Fruit fly (Drosophila melanogaster) whole organism, embryonic: Measurements from ENCODE around the gene Pex11c.

Source experiments
- Aef1 ChIP-seq: fragments of 200-800 bp; sonication (Bioruptor generic); IDR thresholded peaks from 3 replicates; pipeline ENCODE4 v1.3.6; 2022; ENCODE audit warnings: missing biosample characterization, missing genetic modification characterization
- CG10267 ChIP-seq: fragments of 200-800 bp; sonication (Bioruptor generic); optimal IDR thresholded peaks from 2 replicates; lab custom pipeline; 2018; ENCODE audit warnings: missing biosample characterization, mild to moderate bottlenecking, missing genetic modification characterization, moderate library complexity
- CG10979 ChIP-seq: fragments of 200-800 bp; sonication (Bioruptor generic); optimal IDR thresholded peaks from 2 replicates; lab custom pipeline; 2018; ENCODE audit warnings: missing biosample characterization, mild to moderate bottlenecking, missing genetic modification characterization, moderate library complexity
- CG11456 ChIP-seq: fragments of 200-800 bp; sonication (Bioruptor generic); IDR thresholded peaks from 3 replicates; pipeline ENCODE4 v1.3.6; 2022; ENCODE audit warnings: missing biosample characterization, missing genetic modification characterization
- CG14050 ChIP-seq: fragments of 200-800 bp; sonication (Bioruptor generic); IDR thresholded peaks from 3 replicates; pipeline ENCODE4 v1.3.6; 2022; ENCODE audit warnings: missing biosample characterization, missing genetic modification characterization
- CG18599 ChIP-seq: fragments of 200-800 bp; sonication (Bioruptor generic); optimal IDR thresholded peaks from 3 replicates; lab custom pipeline; 2017; ENCODE audit warnings: missing biosample characterization, missing genetic modification characterization, mild to moderate bottlenecking, moderate library complexity, missing genetic modification reagents
- CG30020 ChIP-seq: fragments of 200-800 bp; optimal IDR thresholded peaks from 2 replicates; lab custom pipeline; 2019; ENCODE audit warnings: missing biosample characterization, mild to moderate bottlenecking, missing genetic modification characterization, moderate library complexity
- CG31441 ChIP-seq: fragments of 200-800 bp; sonication (Bioruptor generic); IDR thresholded peaks from 2 replicates; pipeline ENCODE4 v1.3.6; 2022; ENCODE audit warnings: missing biosample characterization, missing genetic modification characterization
- CG32767 ChIP-seq: fragments of 200-800 bp; sonication (Bioruptor generic); IDR thresholded peaks from 2 replicates; pipeline ENCODE4 v1.3.6; 2022; ENCODE audit warnings: missing biosample characterization, missing genetic modification characterization
- CG34224 ChIP-seq: fragments of 200-800 bp; sonication (Bioruptor generic); IDR thresholded peaks from 3 replicates; pipeline ENCODE4 v1.3.6; 2022; ENCODE audit warnings: missing biosample characterization, missing genetic modification characterization; ENCODE audit not compliant: partially characterized antibody
- CG34376 ChIP-seq: fragments of 200-800 bp; sonication (Bioruptor generic); optimal IDR thresholded peaks from 2 replicates; lab custom pipeline; 2018; ENCODE audit warnings: missing biosample characterization, mild to moderate bottlenecking, missing genetic modification characterization
- CG3995 ChIP-seq: fragments of 200-800 bp; sonication (Bioruptor generic); optimal IDR thresholded peaks from 3 replicates; lab custom pipeline; 2016; ENCODE audit warnings: missing biosample characterization, missing genetic modification characterization
- CG6654 ChIP-seq: fragments of 200-800 bp; sonication (Bioruptor generic); optimal IDR thresholded peaks from 2 replicates; lab custom pipeline; 2017; ENCODE audit warnings: missing biosample characterization, mild to moderate bottlenecking, missing genetic modification characterization
- CG7271 ChIP-seq: fragments of 200-800 bp; sonication (Bioruptor generic); optimal IDR thresholded peaks from 2 replicates; lab custom pipeline; 2018; ENCODE audit warnings: missing biosample characterization, mild to moderate bottlenecking, missing genetic modification characterization, moderate library complexity
- CG7928 ChIP-seq: fragments of 200-800 bp; sonication (Bioruptor generic); optimal IDR thresholded peaks from 2 replicates; lab custom pipeline; 2017; ENCODE audit warnings: missing biosample characterization, mild to moderate bottlenecking, missing genetic modification characterization
- CG8924 ChIP-seq: fragments of 200-800 bp; optimal IDR thresholded peaks from 3 replicates; lab custom pipeline; 2019; ENCODE audit warnings: missing biosample characterization, mild to moderate bottlenecking, missing genetic modification characterization, moderate library complexity
- CG9437 ChIP-seq: fragments of 200-800 bp; sonication (Bioruptor generic); optimal IDR thresholded peaks from 2 replicates; lab custom pipeline; 2018; ENCODE audit warnings: missing biosample characterization, mild to moderate bottlenecking, missing genetic modification characterization
- CG9797 ChIP-seq: fragments of 200-800 bp; sonication (Bioruptor generic); optimal IDR thresholded peaks from 3 replicates; lab custom pipeline; 2018; ENCODE audit warnings: missing biosample characterization, mild to moderate bottlenecking, missing genetic modification characterization
- CTCF ChIP-seq: fragments of 200-800 bp; sonication (Bioruptor generic); optimal IDR thresholded peaks from 2 replicates; lab custom pipeline; 2017; ENCODE audit warnings: missing biosample characterization, mild to moderate bottlenecking, missing genetic modification characterization, moderate library complexity
- CrebB ChIP-seq: fragments of 200-800 bp; sonication (Bioruptor generic); optimal IDR thresholded peaks from 3 replicates; lab custom pipeline; 2018; ENCODE audit warnings: missing biosample characterization, mild to moderate bottlenecking, missing genetic modification characterization
- HmgZ ChIP-seq: fragments of 200-800 bp; sonication (Bioruptor generic); optimal IDR thresholded peaks from 2 replicates; lab custom pipeline; 2018; ENCODE audit warnings: missing biosample characterization, mild to moderate bottlenecking, missing genetic modification characterization
- Hr3 ChIP-seq: fragments of 200-800 bp; sonication (Bioruptor generic); optimal IDR thresholded peaks from 3 replicates; lab custom pipeline; 2016; ENCODE audit warnings: missing biosample characterization, missing genetic modification characterization
- Kr ChIP-seq: fragments of 200-800 bp; sonication (Bioruptor generic); optimal IDR thresholded peaks from 2 replicates; lab custom pipeline; 2017; ENCODE audit warnings: missing biosample characterization, mild to moderate bottlenecking, missing genetic modification characterization
- NC2β ChIP-seq: fragments of 200-800 bp; sonication (Bioruptor generic); optimal IDR thresholded peaks from 2 replicates; lab custom pipeline; 2016; ENCODE audit warnings: missing biosample characterization, missing genetic modification characterization
- Nf-YB ChIP-seq: fragments of 200-800 bp; sonication (Bioruptor generic); optimal IDR thresholded peaks from 3 replicates; lab custom pipeline; 2019; ENCODE audit warnings: missing biosample characterization, mild to moderate bottlenecking, missing genetic modification characterization, moderate library complexity
- Scr ChIP-seq: fragments of 200-800 bp; sonication (Bioruptor generic); IDR thresholded peaks from 2 replicates; pipeline ENCODE4 v1.3.6; 2022; ENCODE audit warnings: missing biosample characterization, missing genetic modification characterization; ENCODE audit not compliant: partially characterized antibody
- Six4 ChIP-seq: fragments of 200-800 bp; sonication (Bioruptor generic); optimal IDR thresholded peaks from 2 replicates; lab custom pipeline; 2016; ENCODE audit warnings: missing biosample characterization, missing genetic modification characterization
- ab ChIP-seq: fragments of 200-800 bp; sonication (Bioruptor generic); optimal IDR thresholded peaks from 2 replicates; lab custom pipeline; 2016; ENCODE audit warnings: missing biosample characterization, missing genetic modification characterization
- ato ChIP-seq: fragments of 200-800 bp; sonication (Bioruptor generic); IDR thresholded peaks from 2 replicates; pipeline ENCODE4 v1.3.6; 2022; ENCODE audit warnings: missing biosample characterization, missing genetic modification characterization; ENCODE audit not compliant: partially characterized antibody
- az2 ChIP-seq: fragments of 200-800 bp; sonication (Bioruptor generic); optimal IDR thresholded peaks from 3 replicates; lab custom pipeline; 2016; ENCODE audit warnings: missing biosample characterization, missing genetic modification characterization
- caup ChIP-seq: fragments of 200-800 bp; sonication (Bioruptor generic); optimal IDR thresholded peaks from 3 replicates; lab custom pipeline; 2017; ENCODE audit warnings: missing biosample characterization, mild to moderate bottlenecking, missing genetic modification characterization, moderate library complexity; ENCODE audit not compliant: severe bottlenecking
- cg ChIP-seq: fragments of 200-800 bp; sonication (Bioruptor generic); optimal IDR thresholded peaks from 3 replicates; lab custom pipeline; 2019; ENCODE audit warnings: missing biosample characterization, mild to moderate bottlenecking, missing genetic modification characterization, moderate library complexity
- cwo ChIP-seq: fragments of 200-800 bp; sonication (Bioruptor generic); optimal IDR thresholded peaks from 3 replicates; lab custom pipeline; 2017; ENCODE audit warnings: missing biosample characterization, missing genetic modification characterization, mild to moderate bottlenecking, moderate library complexity, missing genetic modification reagents
- disco-r ChIP-seq: fragments of 200-800 bp; sonication (Bioruptor generic); optimal IDR thresholded peaks from 2 replicates; lab custom pipeline; 2016; ENCODE audit warnings: missing biosample characterization, missing genetic modification characterization
- dpn ChIP-seq, 2 experiments: fragments of 200-800 bp; sonication (Bioruptor generic); optimal IDR thresholded peaks; 3 replicates each; lab custom pipeline; 2016; ENCODE audit warnings: missing biosample characterization in 2 of 2, missing genetic modification characterization in 2 of 2
- dysf ChIP-seq: fragments of 200-800 bp; sonication (Bioruptor generic); IDR thresholded peaks from 3 replicates; pipeline ENCODE4 v1.3.6; 2022; ENCODE audit warnings: missing biosample characterization, missing genetic modification characterization
- en ChIP-seq: fragments of 200-800 bp; sonication (Bioruptor generic); optimal IDR thresholded peaks from 2 replicates; lab custom pipeline; 2016; ENCODE audit warnings: missing biosample characterization, missing genetic modification characterization
- ewg ChIP-seq: fragments of 200-800 bp; sonication (Bioruptor generic); optimal IDR thresholded peaks from 3 replicates; lab custom pipeline; 2017; ENCODE audit warnings: mild to moderate bottlenecking, missing biosample characterization, missing genetic modification reagents, missing genetic modification characterization
- fd64A ChIP-seq: fragments of 200-800 bp; sonication (Bioruptor generic); optimal IDR thresholded peaks from 3 replicates; lab custom pipeline; 2018; ENCODE audit warnings: missing biosample characterization, mild to moderate bottlenecking, missing genetic modification characterization
- ftz-f1 ChIP-seq: fragments of 200-800 bp; sonication (Bioruptor generic); optimal IDR thresholded peaks from 2 replicates; lab custom pipeline; 2016; ENCODE audit warnings: missing biosample characterization, missing genetic modification characterization
- gce ChIP-seq: fragments of 200-800 bp; sonication (Bioruptor generic); IDR thresholded peaks from 3 replicates; pipeline ENCODE4 v1.3.6; 2022; ENCODE audit warnings: missing biosample characterization, missing genetic modification characterization
- gt ChIP-seq: fragments of 200-800 bp; sonication (Bioruptor generic); IDR thresholded peaks from 2 replicates; pipeline ENCODE4 v1.3.6; 2022; ENCODE audit warnings: missing biosample characterization, missing genetic modification characterization
- knrl ChIP-seq: fragments of 200-800 bp; sonication (Bioruptor generic); IDR thresholded peaks from 3 replicates; pipeline ENCODE4 v1.3.6; 2022; ENCODE audit warnings: missing biosample characterization, missing genetic modification characterization; ENCODE audit not compliant: partially characterized antibody
- mam ChIP-seq: fragments of 200-800 bp; sonication (Bioruptor generic); optimal IDR thresholded peaks from 3 replicates; lab custom pipeline; 2016; ENCODE audit warnings: missing biosample characterization, missing genetic modification characterization
- sd ChIP-seq: fragments of 200-800 bp; sonication (Bioruptor generic); optimal IDR thresholded peaks from 3 replicates; lab custom pipeline; 2018; ENCODE audit warnings: missing biosample characterization, mild to moderate bottlenecking, missing genetic modification characterization, moderate library complexity
- sisA ChIP-seq: fragments of 200-800 bp; sonication (Bioruptor generic); IDR thresholded peaks from 2 replicates; pipeline ENCODE4 v1.3.6; 2022; ENCODE audit warnings: missing biosample characterization, missing genetic modification characterization
- slbo ChIP-seq: fragments of 200-800 bp; sonication (Bioruptor generic); IDR thresholded peaks from 2 replicates; pipeline ENCODE4 v1.3.6; 2022; ENCODE audit warnings: missing biosample characterization, missing genetic modification characterization
- slou ChIP-seq: fragments of 200-800 bp; sonication (Bioruptor generic); optimal IDR thresholded peaks from 3 replicates; lab custom pipeline; 2016; ENCODE audit warnings: missing biosample characterization, missing genetic modification characterization
- slp2 ChIP-seq: fragments of 200-800 bp; sonication (Bioruptor generic); optimal IDR thresholded peaks from 2 replicates; lab custom pipeline; 2016; ENCODE audit warnings: missing biosample characterization, missing genetic modification characterization
- twi ChIP-seq: fragments of 200-800 bp; optimal IDR thresholded peaks from 2 replicates; lab custom pipeline; 2019; ENCODE audit warnings: missing biosample characterization, mild to moderate bottlenecking, missing genetic modification characterization, moderate library complexity
- vnd ChIP-seq: fragments of 200-800 bp; sonication (Bioruptor generic); IDR thresholded peaks from 3 replicates; pipeline ENCODE4 v1.3.6; 2022; ENCODE audit warnings: missing biosample characterization, missing genetic modification characterization; ENCODE audit not compliant: partially characterized antibody

The Pex11c gene

DNA sequence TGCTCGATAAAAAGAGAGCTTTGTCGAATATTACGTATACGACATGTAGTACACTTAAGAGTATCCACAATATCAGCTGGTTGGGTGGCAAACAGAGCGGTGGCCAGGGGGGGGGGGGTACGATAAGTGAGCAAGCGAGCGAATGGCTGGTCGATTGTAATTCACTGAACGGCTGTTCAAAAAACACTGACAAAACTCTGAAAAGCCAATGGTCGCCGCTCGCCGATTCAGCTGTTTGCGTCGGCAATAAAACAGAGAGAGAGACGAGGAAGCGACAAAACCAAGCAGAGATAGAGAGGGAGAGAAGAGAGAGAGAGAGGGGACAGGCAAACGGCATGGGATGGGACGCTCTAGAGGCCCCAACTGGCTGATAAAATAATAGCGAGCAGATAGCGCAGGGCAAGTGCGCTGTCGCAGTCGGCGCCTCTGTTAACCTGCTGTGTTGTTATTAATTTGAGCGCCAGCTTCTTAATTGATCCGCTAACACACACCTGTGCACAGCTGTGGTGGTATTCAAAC, 31.6 kb upstream of the Pex11c start, which contains the start of gene cnc (continued):
- TF ChIP-seq cwo (GFP tag; lab: Kevin White, UChicago) (peak; percentile 35), CG3995 (no peak), Aef1 (GFP tag; lab: Robert Waterston, UW) (no peak), knrl (0 out of 3 replicates have a peak, but pooled peaks have one; percentile 17), ftz-f1 (GFP tag; lab: Kevin White, UChicago) (peak; percentile 40), CG14050 (GFP tag; lab: Robert Waterston, UW) (no peak), Kr (GFP tag; lab: Kevin White, UChicago) (no peak), disco-r (GFP tag; lab: Kevin White, UChicago) (peak; percentile 1), CG34224 (peak; percentile 63; the same call in 2 of the 3 replicates), dpn (GFP tag; optimal IDR thresholded peaks at IDR 0.05; lab: Kevin White, UChicago) (no peak), CG7271 (tag; lab: Kevin White, UChicago) (no peak), ab (no peak), en (no peak), HmgZ (tag; lab: Kevin White, UChicago) (peak; percentile 51), CG31441 (GFP tag; lab: Robert Waterston, UW) (no peak; the same call in 1 of the 2 replicates), CG18599 (GFP tag; lab: Kevin White, UChicago) (peak; percentile 46), slp2 (no peak), NC2β (GFP tag; lab: Kevin White, UChicago) (no peak), ewg (GFP tag; lab: Kevin White, UChicago) (no peak), sisA (GFP tag; lab: Robert Waterston, UW) (no peak), ato (GFP tag; lab: Robert Waterston, UW) (no peak), sd (peak; percentile 72), slbo (GFP tag; lab: Robert Waterston, UW) (peak; percentile 27; the same call in 1 of the 2 replicates), Nf-YB (GFP tag; lab: Kevin White, UChicago) (peak; percentile 65), CG32767 (GFP tag; lab: Robert Waterston, UW) (no peak), CG30020 (tag; lab: Kevin White, UChicago) (no peak), CG8924 (no peak), Six4 (no peak), CG10267 (tag; lab: Kevin White, UChicago) (no peak), vnd (no peak), cg (no peak), CG34376 (GFP tag; lab: Kevin White, UChicago) (peak; percentile 92), CG10979 (tag; lab: Kevin White, UChicago) (peak; percentile 27), CrebB (tag; lab: Kevin White, UChicago) (no peak), CG11456 (GFP tag; lab: Robert Waterston, UW) (no peak), CG6654 (GFP tag; lab: Kevin White, UChicago) (no peak), az2 (GFP tag; lab: Kevin White, UChicago) (no peak), gt (GFP tag; lab: Robert Waterston, UW) (no peak), gce (GFP tag; lab: Robert Waterston, UW) (peak; percentile 72; the same call in 1 of the 3 replicates), Hr3 (GFP tag; lab: Kevin White, UChicago) (no peak), slou (GFP tag; lab: Kevin White, UChicago) (no peak), caup (GFP tag; lab: Kevin White, UChicago) (peak; percentile 21), CG9437 (no peak), fd64A (GFP tag; lab: Kevin White, UChicago) (peak; percentile 36), dysf (GFP tag; lab: Robert Waterston, UW) (peak; percentile 9; the same call in 1 of the 3 replicates), CG9797 (no peak), twi (tag; lab: Kevin White, UChicago) (no peak), CTCF (GFP tag; lab: Kevin White, UChicago) (no peak), mam (GFP tag; lab: Kevin White, UChicago) (no peak), CG7928 (GFP tag; lab: Kevin White, UChicago) (peak; percentile 24), Scr (GFP tag; lab: Robert Waterston, UW) (peak; percentile 41; the same call in 1 of the 2 replicates)
